Fruit fly (Drosophila melanogaster) whole organism: Measurements from ENCODE around the gene t-Grip84.

ENCODE experiments used
- CG8478 ChIP-seq: fragments of >200 bp; optimal IDR thresholded peaks from 2 replicates; lab custom pipeline; 2018; ENCODE audit warnings: inconsistent platforms
- EcR ChIP-seq, 2 experiments: fragments of >200 bp; optimal IDR thresholded peaks; 2 replicates each; lab custom pipeline; 2017; ENCODE audit warnings: missing biosample characterization in 2 of 2, missing genetic modification characterization in 2 of 2, missing genetic modification reagents in 2 of 2
- pan ChIP-seq: fragments of >200 bp; optimal IDR thresholded peaks from 2 replicates; lab custom pipeline; 2017
- psq ChIP-seq: fragments of >200 bp; optimal IDR thresholded peaks from 2 replicates; lab custom pipeline; 2017
- usp ChIP-seq: fragments of >200 bp; optimal IDR thresholded peaks from 2 replicates; lab custom pipeline; 2017; ENCODE audit warnings: missing biosample characterization, missing genetic modification characterization, mixed read lengths

DNA sequence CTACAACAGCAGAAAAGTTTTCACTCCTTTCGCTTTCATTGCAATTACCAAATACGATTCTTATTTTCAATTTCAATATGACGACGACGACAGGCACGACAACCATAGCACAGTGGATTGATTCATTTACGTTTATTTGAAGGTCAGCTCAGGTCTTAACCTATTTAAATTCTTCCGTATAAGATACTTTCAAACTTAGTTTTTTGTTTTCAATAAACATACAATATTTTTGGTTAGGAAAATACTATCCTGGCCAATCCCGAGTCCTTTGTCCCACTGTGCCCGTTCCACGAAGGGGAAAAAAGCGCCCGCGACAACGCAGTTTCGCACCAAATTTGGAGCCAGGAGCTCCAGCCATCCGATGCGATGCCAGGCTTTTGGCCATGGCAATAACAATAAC is 40.6 kb downstream of the t-Grip84 start:
- TF ChIP-seq usp (GFP tag; lab: Kevin White, UChicago) (no peak), psq (lab: Kevin White, UChicago) (no peak), CG8478 (lab: Kevin White, UChicago) (no peak), EcR (GFP tag; optimal IDR thresholded peaks at IDR 0.05; lab: Kevin White, UChicago) (no peak), pan (no peak)
